Worm (Caenorhabditis elegans): Measurements from ENCODE around the gene inx-11.
A peak's percentile ranks its signal among the peaks of the same experiment; 100 is the strongest.

The inx-11 gene

ce11 chrV:12491070-12491643, 4.1 kb downstream of the inx-11 start (continued):
- peak; percentile 16 for TF ChIP-seq aly-2 (tag; optimal IDR thresholded peaks at IDR 0.05)
- peak; percentile 76 for TF ChIP-seq elt-2 (tag; optimal IDR thresholded peaks at IDR 0.05)
- TF ChIP-seq F16B12.6 (tag; optimal IDR thresholded peaks at IDR 0.05): no peak
- no peak for TF ChIP-seq nhr-11 (tag; optimal IDR thresholded peaks at IDR 0.05)
- TF ChIP-seq hpl-2 (GFP tag; optimal IDR thresholded peaks at IDR 0.05): no peak
- no peak for TF ChIP-seq C34B4.2 (tag; optimal IDR thresholded peaks at IDR 0.05)
- TF ChIP-seq ets-5 (GFP tag; IDR thresholded peaks at IDR 0.05): no peak
- TF ChIP-seq aha-1 (tag; optimal IDR thresholded peaks at IDR 0.05): no peak
- no peak for TF ChIP-seq ces-1 (GFP tag; optimal IDR thresholded peaks at IDR 0.05)
- TF ChIP-seq sox-4 (tag; optimal IDR thresholded peaks at IDR 0.05): peak; percentile 42
- TF ChIP-seq lir-3 (tag; optimal IDR thresholded peaks at IDR 0.05; ENCODE audit: poor library complexity): peak; percentile 41
- TF ChIP-seq lin-35 (GFP tag; optimal IDR thresholded peaks at IDR 0.05): peak; percentile 6 to 62
- TF ChIP-seq ama-1 (optimal IDR thresholded peaks at IDR 0.05): peak; percentile 80
- TF ChIP-seq pax-3 (tag; optimal IDR thresholded peaks at IDR 0.05): no peak
- peak; percentile 94 for TF ChIP-seq nhr-85 (tag)
- no peak for TF ChIP-seq isw-1 (GFP tag; IDR thresholded peaks at IDR 0.05)
- TF ChIP-seq nhr-237 (tag; optimal IDR thresholded peaks at IDR 0.05): no peak
- TF ChIP-seq nhr-20 (tag; optimal IDR thresholded peaks at IDR 0.05): peak; percentile 89
- TF ChIP-seq irx-1 (tag; optimal IDR thresholded peaks at IDR 0.05): peak; percentile 76
- peak; percentile 31 for TF ChIP-seq fos-1 (tag; optimal IDR thresholded peaks at IDR 0.05)
- peak; percentile 9 for TF ChIP-seq lin-15B (tag; optimal IDR thresholded peaks at IDR 0.05)
- peak; percentile 94 for TF ChIP-seq rnt-1 (tag; optimal IDR thresholded peaks at IDR 0.05)
- TF ChIP-seq sptf-1 (tag; optimal IDR thresholded peaks at IDR 0.05): no peak
- no peak for TF ChIP-seq fkh-8 (tag; optimal IDR thresholded peaks at IDR 0.05)
- no peak for TF ChIP-seq pag-3 (tag; optimal IDR thresholded peaks at IDR 0.05; ENCODE audit: borderline replicate concordance, insufficient read depth)
- no peak for TF ChIP-seq egl-27 (tag; optimal IDR thresholded peaks at IDR 0.05)
- no peak for TF ChIP-seq unc-62 (GFP tag; optimal IDR thresholded peaks at IDR 0.05)
- no peak for TF ChIP-seq tlp-1 (tag; optimal IDR thresholded peaks at IDR 0.05)
- peak; percentile 92 for TF ChIP-seq nhr-71 (tag; optimal IDR thresholded peaks at IDR 0.05)
- TF ChIP-seq lin-39 (tag; optimal IDR thresholded peaks at IDR 0.05): peak; percentile 87
- no peak for TF ChIP-seq vab-15 (tag; optimal IDR thresholded peaks at IDR 0.05)
- peak; percentile 67 for TF ChIP-seq xbp-1 (tag; optimal IDR thresholded peaks at IDR 0.05)
- TF ChIP-seq tbx-2 (tag; optimal IDR thresholded peaks at IDR 0.05): peak; percentile 71
- no peak for TF ChIP-seq fkh-10 (GFP tag; optimal IDR thresholded peaks at IDR 0.05)
- peak; percentile 93 for TF ChIP-seq nhr-90 (tag; optimal IDR thresholded peaks at IDR 0.05; ENCODE audit: poor library complexity)
- TF ChIP-seq unc-130 (tag; optimal IDR thresholded peaks at IDR 0.05): no peak
- TF ChIP-seq nhr-76 (tag; optimal IDR thresholded peaks at IDR 0.05): no peak
- no peak for TF ChIP-seq ceh-90 (tag; optimal IDR thresholded peaks at IDR 0.05)

- TF ChIP-seq C16A3.4 (tag; optimal IDR thresholded peaks at IDR 0.05): no peak
Measured at ce11 chrV:12494522-12494921, 7.5 kb downstream of the inx-11 start, which contains the start of gene mrps-11. mrps-11 (minus strand) TSS chrV:12494622.

- TF ChIP-seq efl-1 (optimal IDR thresholded peaks at IDR 0.05): peak; percentile 74 to 83
- peak; percentile 78 to 98 for TF ChIP-seq efl-1 (GFP tag; optimal IDR thresholded peaks at IDR 0.05 in 1 of 2)
- no peak for TF ChIP-seq sptf-1 (tag; optimal IDR thresholded peaks at IDR 0.05)
- TF ChIP-seq pqm-1 (tag; optimal IDR thresholded peaks at IDR 0.05): no peak
- TF ChIP-seq nhr-12 (tag; optimal IDR thresholded peaks at IDR 0.05): no peak
- no peak for TF ChIP-seq C34B4.2 (tag; optimal IDR thresholded peaks at IDR 0.05)
- no peak for TF ChIP-seq hlh-4 (tag; optimal IDR thresholded peaks at IDR 0.05)
- TF ChIP-seq pag-3 (tag; optimal IDR thresholded peaks at IDR 0.05; ENCODE audit: borderline replicate concordance, insufficient read depth): no peak
- peak; percentile 23 for TF ChIP-seq aha-1 (tag; optimal IDR thresholded peaks at IDR 0.05)
- TF ChIP-seq nhr-19 (GFP tag; conservative IDR thresholded peaks at IDR 0.05): peak; percentile 87
- TF ChIP-seq zag-1 (tag; optimal IDR thresholded peaks at IDR 0.05): peak; percentile 28
- peak; percentile 9 for TF ChIP-seq nhr-77 (tag; optimal IDR thresholded peaks at IDR 0.05)
- TF ChIP-seq unc-98 (GFP tag; IDR thresholded peaks at IDR 0.05): no peak
- TF ChIP-seq efl-3 (GFP tag; optimal IDR thresholded peaks at IDR 0.05): no peak
- no peak for TF ChIP-seq unc-30 (tag; optimal IDR thresholded peaks at IDR 0.05)
- TF ChIP-seq pax-3 (tag; optimal IDR thresholded peaks at IDR 0.05): peak; percentile 64
- peak; percentile 81 for TF ChIP-seq unc-130 (tag; optimal IDR thresholded peaks at IDR 0.05)
- TF ChIP-seq blmp-1 (tag; optimal IDR thresholded peaks at IDR 0.05): peak; percentile 80
- TF ChIP-seq Y116A8C.19 (tag; optimal IDR thresholded peaks at IDR 0.05; ENCODE audit: borderline replicate concordance): no peak
Measured at ce11 chrV:12497725-12498263, 10.8 kb downstream of the inx-11 start, which contains the start of the genes W04D2.4 and rbm-25. W04D2.4 (minus strand) TSS chrV:12497755. rbm-25 (plus strand) TSS chrV:12498213.

Data from whole organism, L1 larva.